Worm (Caenorhabditis elegans): ENCODE measurements around the gene pqn-87.

DNA sequence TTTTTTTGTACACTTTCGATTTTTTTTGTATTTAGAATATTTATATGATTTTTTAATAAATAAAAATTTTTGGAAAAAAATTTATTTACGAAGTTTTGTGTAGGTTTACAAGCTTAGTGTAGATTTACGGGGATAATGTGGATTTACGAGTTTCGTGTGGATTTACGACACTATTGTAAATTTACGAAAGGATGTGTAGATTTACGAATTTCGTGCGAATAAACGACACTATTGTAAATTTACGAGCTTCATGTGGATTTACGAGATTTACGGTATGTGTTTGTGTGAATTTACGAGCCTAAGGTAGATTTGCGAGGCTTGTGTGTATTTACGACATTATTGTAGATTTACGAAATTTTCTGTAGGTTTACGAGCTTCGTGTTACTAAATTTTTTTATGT lies 35.7 kb downstream of the pqn-87 start:
- TF ChIP-seq unc-62 (GFP tag; optimal IDR thresholded peaks at IDR 0.05), result no peak
- TF ChIP-seq nhr-237 (tag; optimal IDR thresholded peaks at IDR 0.05), result no peak
- TF ChIP-seq ceh-83 (GFP tag; optimal IDR thresholded peaks at IDR 0.05), result no peak

All from whole organism, mixed stage, embryonic.